Worm (Caenorhabditis elegans): Measurements from ENCODE around the gene EGAP1.1.

DNA sequence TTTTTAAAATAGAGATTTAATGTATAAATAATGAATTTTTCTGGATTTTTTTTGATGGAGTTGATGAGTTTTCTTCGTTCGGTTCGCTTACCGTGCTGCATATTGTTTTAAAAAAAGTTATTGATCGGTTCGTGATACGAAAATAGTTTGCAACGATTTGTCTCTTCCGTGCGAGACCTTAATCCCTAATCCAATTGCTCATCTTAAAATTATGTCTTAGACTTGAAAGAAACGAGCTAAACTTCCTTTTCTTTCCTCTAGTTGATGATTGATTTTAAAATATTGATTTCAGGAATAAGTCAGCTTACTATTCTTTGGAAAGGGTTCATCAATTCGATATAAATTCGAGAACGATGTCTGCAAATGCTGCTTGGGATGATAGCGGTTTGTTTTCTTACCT is 28.6 kb downstream of the EGAP1.1 start, which contains the start of gene C28H8.3:
- TF ChIP-seq cog-1 (tag; optimal IDR thresholded peaks at IDR 0.05) (no peak), med-1 (GFP tag; optimal IDR thresholded peaks at IDR 0.05; ENCODE audit: insufficient read depth) (no peak)
